Fruit fly (Drosophila melanogaster) whole organism, embryonic: ENCODE results near the gene Chchd2.

Experiments used
- Asciz ChIP-seq: fragments of 200-800 bp; sonication (Bioruptor generic); optimal IDR thresholded peaks from 2 replicates; lab custom pipeline; 2017; ENCODE audit warnings: missing biosample characterization, mild to moderate bottlenecking, missing genetic modification characterization, missing genetic modification reagents
- Awh ChIP-seq: fragments of 200-800 bp; sonication (Bioruptor generic); IDR thresholded peaks from 2 replicates; pipeline ENCODE4, ENCODE4 v1.3.6; 2022; ENCODE audit warnings: missing biosample characterization, missing genetic modification characterization
- C15 ChIP-seq: fragments of 200-800 bp; sonication (Bioruptor generic); IDR thresholded peaks from 3 replicates; pipeline ENCODE4 v1.3.6; 2022; ENCODE audit warnings: missing biosample characterization, missing genetic modification characterization
- CG10209 ChIP-seq: fragments of 200-800 bp; sonication (Bioruptor generic); optimal IDR thresholded peaks from 3 replicates; lab custom pipeline; 2017; ENCODE audit warnings: missing biosample characterization, mild to moderate bottlenecking, missing genetic modification characterization, missing genetic modification reagents
- CG11696 ChIP-seq: fragments of 200-800 bp; sonication (Bioruptor generic); IDR thresholded peaks from 2 replicates; pipeline ENCODE4 v1.3.6; 2022; ENCODE audit warnings: missing biosample characterization, missing genetic modification characterization
- CG12299 ChIP-seq: fragments of 200-800 bp; sonication (Bioruptor generic); optimal IDR thresholded peaks from 2 replicates; lab custom pipeline; 2018; ENCODE audit warnings: missing biosample characterization, mild to moderate bottlenecking, missing genetic modification characterization
- CG12744 ChIP-seq: fragments of 200-800 bp; sonication (Bioruptor generic); optimal IDR thresholded peaks from 2 replicates; lab custom pipeline; 2016; ENCODE audit warnings: missing biosample characterization, missing genetic modification characterization
- CG13123 ChIP-seq: fragments of 200-800 bp; sonication (Bioruptor generic); optimal IDR thresholded peaks from 2 replicates; lab custom pipeline; 2016; ENCODE audit warnings: missing biosample characterization, missing genetic modification characterization
- CG17385 ChIP-seq: fragments of 200-800 bp; sonication (Bioruptor generic); optimal IDR thresholded peaks from 3 replicates; lab custom pipeline; 2018; ENCODE audit warnings: missing biosample characterization, mild to moderate bottlenecking, missing genetic modification characterization
- CG18599 ChIP-seq: fragments of 200-800 bp; sonication (Bioruptor generic); optimal IDR thresholded peaks from 3 replicates; lab custom pipeline; 2017; ENCODE audit warnings: missing biosample characterization, missing genetic modification characterization, mild to moderate bottlenecking, moderate library complexity, missing genetic modification reagents
- CG32772 ChIP-seq: fragments of 200-800 bp; sonication (Bioruptor generic); IDR thresholded peaks from 2 replicates; pipeline ENCODE4 v1.3.6; 2022; ENCODE audit warnings: missing biosample characterization, missing genetic modification characterization
- CG34422 ChIP-seq: fragments of 200-800 bp; sonication (Bioruptor generic); IDR thresholded peaks from 3 replicates; pipeline ENCODE4 v1.3.6; 2022; ENCODE audit warnings: missing biosample characterization, missing genetic modification characterization
- CG4360 ChIP-seq: fragments of 200-800 bp; sonication (Bioruptor generic); IDR thresholded peaks from 2 replicates; pipeline ENCODE4 v1.3.6; 2022; ENCODE audit warnings: missing biosample characterization, missing genetic modification characterization
- CG4424 ChIP-seq: fragments of 200-800 bp; sonication (Bioruptor generic); optimal IDR thresholded peaks from 3 replicates; lab custom pipeline; 2016; ENCODE audit warnings: missing biosample characterization, missing genetic modification characterization
- CG4617 ChIP-seq: fragments of 200-800 bp; sonication (Bioruptor generic); optimal IDR thresholded peaks from 3 replicates; lab custom pipeline; 2016; ENCODE audit warnings: missing biosample characterization, missing genetic modification characterization, borderline replicate concordance
- CG7745 ChIP-seq: fragments of 200-800 bp; sonication (Bioruptor generic); optimal IDR thresholded peaks from 2 replicates; lab custom pipeline; 2018; ENCODE audit warnings: missing biosample characterization, mild to moderate bottlenecking, missing genetic modification characterization, moderate library complexity
- CG8089 ChIP-seq: fragments of 200-800 bp; sonication (Bioruptor generic); optimal IDR thresholded peaks from 3 replicates; lab custom pipeline; 2016; ENCODE audit warnings: missing biosample characterization, missing genetic modification characterization
- CG8944 ChIP-seq: fragments of 200-800 bp; sonication (Bioruptor generic); optimal IDR thresholded peaks from 3 replicates; lab custom pipeline; 2016; ENCODE audit warnings: missing biosample characterization, missing genetic modification characterization
- CG9609 ChIP-seq: fragments of 200-800 bp; sonication (Bioruptor generic); optimal IDR thresholded peaks from 3 replicates; lab custom pipeline; 2016; ENCODE audit warnings: missing biosample characterization, missing genetic modification characterization
- CG9817 ChIP-seq: fragments of 200-800 bp; sonication (Bioruptor generic); optimal IDR thresholded peaks from 2 replicates; lab custom pipeline; 2018; ENCODE audit warnings: missing biosample characterization, mild to moderate bottlenecking, missing genetic modification characterization, moderate library complexity
- Dip3 ChIP-seq: fragments of 200-800 bp; sonication (Bioruptor generic); optimal IDR thresholded peaks from 3 replicates; lab custom pipeline; 2016; ENCODE audit warnings: missing biosample characterization, missing genetic modification characterization
- Doc3 ChIP-seq: fragments of 200-800 bp; sonication (Bioruptor generic); IDR thresholded peaks from 3 replicates; pipeline ENCODE4 v1.3.6; 2022; ENCODE audit warnings: missing biosample characterization, missing genetic modification characterization; ENCODE audit not compliant: partially characterized antibody
- Hr39 ChIP-seq: fragments of >200 bp; optimal IDR thresholded peaks from 2 replicates; lab custom pipeline; 2017
- Hr51 ChIP-seq, 2 experiments: fragments of 200-800 bp; sonication (Bioruptor generic); optimal IDR thresholded peaks; 2 replicates in 1 of 2; 3 replicates in 1 of 2; lab custom pipeline; 2016 to 2018; ENCODE audit warnings: missing biosample characterization in 2 of 2, missing genetic modification characterization in 2 of 2, mild to moderate bottlenecking in 1 of 2, moderate library complexity in 1 of 2
- Hsf ChIP-seq: fragments of 200-800 bp; sonication (Bioruptor generic); optimal IDR thresholded peaks from 3 replicates; lab custom pipeline; 2016; ENCODE audit warnings: missing biosample characterization, missing genetic modification characterization
- Spps ChIP-seq: fragments of 200-800 bp; sonication (Bioruptor generic); optimal IDR thresholded peaks from 2 replicates; lab custom pipeline; 2018; ENCODE audit warnings: missing biosample characterization, mild to moderate bottlenecking, missing genetic modification characterization
- ac ChIP-seq: fragments of 200-800 bp; sonication (Bioruptor generic); optimal IDR thresholded peaks from 3 replicates; lab custom pipeline; 2017; ENCODE audit warnings: missing biosample characterization, mild to moderate bottlenecking, missing genetic modification characterization
- al ChIP-seq: fragments of 200-800 bp; sonication (Bioruptor generic); IDR thresholded peaks from 2 replicates; pipeline ENCODE4 v1.3.6; 2022; ENCODE audit warnings: missing biosample characterization, missing genetic modification characterization
- ase ChIP-seq: fragments of 200-800 bp; sonication (Bioruptor generic); IDR thresholded peaks from 3 replicates; pipeline ENCODE4 v1.3.6; 2022; ENCODE audit warnings: missing biosample characterization, missing genetic modification characterization
- cas ChIP-seq: fragments of 200-800 bp; sonication (Bioruptor generic); IDR thresholded peaks from 2 replicates; pipeline ENCODE4 v1.3.6; 2022; ENCODE audit warnings: missing biosample characterization, missing genetic modification characterization
- caup ChIP-seq: fragments of 200-800 bp; sonication (Bioruptor generic); optimal IDR thresholded peaks from 3 replicates; lab custom pipeline; 2017; ENCODE audit warnings: missing biosample characterization, mild to moderate bottlenecking, missing genetic modification characterization, moderate library complexity; ENCODE audit not compliant: severe bottlenecking
- crol ChIP-seq: fragments of 200-800 bp; sonication (Bioruptor generic); IDR thresholded peaks from 2 replicates; pipeline ENCODE4 v1.3.6; 2022; ENCODE audit warnings: missing biosample characterization, missing genetic modification characterization
- da ChIP-seq: fragments of 200-800 bp; sonication (Bioruptor generic); optimal IDR thresholded peaks from 2 replicates; lab custom pipeline; 2016; ENCODE audit warnings: missing biosample characterization, missing genetic modification characterization
- dmrt99B ChIP-seq: fragments of 200-800 bp; sonication (Bioruptor generic); optimal IDR thresholded peaks from 2 replicates; lab custom pipeline; 2018; ENCODE audit warnings: missing biosample characterization, mild to moderate bottlenecking, missing genetic modification characterization, moderate library complexity
- fd64A ChIP-seq: fragments of 200-800 bp; sonication (Bioruptor generic); optimal IDR thresholded peaks from 3 replicates; lab custom pipeline; 2018; ENCODE audit warnings: missing biosample characterization, mild to moderate bottlenecking, missing genetic modification characterization
- grn ChIP-seq: fragments of 200-800 bp; sonication (Bioruptor generic); optimal IDR thresholded peaks from 3 replicates; lab custom pipeline; 2017; ENCODE audit warnings: missing biosample characterization, missing genetic modification characterization
- gsb-n ChIP-seq: fragments of 200-800 bp; sonication (Bioruptor generic); optimal IDR thresholded peaks from 3 replicates; lab custom pipeline; 2018; ENCODE audit warnings: missing biosample characterization, mild to moderate bottlenecking, missing genetic modification characterization
- h ChIP-seq: fragments of >200 bp; optimal IDR thresholded peaks from 2 replicates; lab custom pipeline; 2017
- inv ChIP-seq: fragments of 200-800 bp; sonication (Bioruptor generic); IDR thresholded peaks from 2 replicates; pipeline ENCODE4 v1.3.6; 2022; ENCODE audit warnings: missing biosample characterization, missing genetic modification characterization; ENCODE audit not compliant: partially characterized antibody
- jigr1 ChIP-seq: fragments of 200-800 bp; sonication (Bioruptor generic); IDR thresholded peaks from 3 replicates; pipeline ENCODE4 v1.3.6; 2022; ENCODE audit warnings: missing biosample characterization, missing genetic modification characterization
- mam ChIP-seq: fragments of 200-800 bp; sonication (Bioruptor generic); optimal IDR thresholded peaks from 3 replicates; lab custom pipeline; 2016; ENCODE audit warnings: missing biosample characterization, missing genetic modification characterization
- nerfin-1 ChIP-seq: fragments of 200-800 bp; sonication (Bioruptor generic); optimal IDR thresholded peaks from 3 replicates; lab custom pipeline; 2019; ENCODE audit warnings: missing biosample characterization, mild to moderate bottlenecking, missing genetic modification characterization, moderate library complexity
- nom ChIP-seq: fragments of 200-800 bp; sonication (Bioruptor generic); optimal IDR thresholded peaks from 2 replicates; lab custom pipeline; 2017; ENCODE audit warnings: missing biosample characterization, missing genetic modification characterization, mild to moderate bottlenecking, moderate library complexity, missing genetic modification reagents
- p53 ChIP-seq: fragments of 200-800 bp; sonication (Bioruptor generic); optimal IDR thresholded peaks from 2 replicates; lab custom pipeline; 2016; ENCODE audit warnings: missing biosample characterization, missing genetic modification characterization
- prd ChIP-seq, 3 experiments: fragments of >200 bp in 2 of 3; fragments of 200-800 bp in 1 of 3; sonication (Bioruptor generic) in 1 of 3; optimal IDR thresholded peaks in 2 of 3; IDR thresholded peaks in 1 of 3; 2 replicates in 2 of 3; 3 replicates in 1 of 3; pipeline versions ENCODE4 v1.3.6 to Lab custom; 2017 to 2022; ENCODE audit warnings: missing biosample characterization in 1 of 3, missing genetic modification characterization in 1 of 3
- run ChIP-seq: fragments of 200-800 bp; sonication (Bioruptor generic); optimal IDR thresholded peaks from 3 replicates; lab custom pipeline; 2018; ENCODE audit warnings: missing biosample characterization, mild to moderate bottlenecking, missing genetic modification characterization
- twi ChIP-seq: fragments of 200-800 bp; optimal IDR thresholded peaks from 2 replicates; lab custom pipeline; 2019; ENCODE audit warnings: missing biosample characterization, mild to moderate bottlenecking, missing genetic modification characterization, moderate library complexity
- unc-4 ChIP-seq: fragments of 200-800 bp; sonication (Bioruptor generic); IDR thresholded peaks from 2 replicates; pipeline ENCODE4 v1.3.6; 2022; ENCODE audit warnings: missing biosample characterization, missing genetic modification characterization; ENCODE audit not compliant: partially characterized antibody
- wor ChIP-seq: fragments of 200-800 bp; sonication (Bioruptor generic); IDR thresholded peaks from 2 replicates; pipeline ENCODE4 v1.3.6; 2022; ENCODE audit warnings: missing biosample characterization, missing genetic modification characterization

The Chchd2 gene

DNA sequence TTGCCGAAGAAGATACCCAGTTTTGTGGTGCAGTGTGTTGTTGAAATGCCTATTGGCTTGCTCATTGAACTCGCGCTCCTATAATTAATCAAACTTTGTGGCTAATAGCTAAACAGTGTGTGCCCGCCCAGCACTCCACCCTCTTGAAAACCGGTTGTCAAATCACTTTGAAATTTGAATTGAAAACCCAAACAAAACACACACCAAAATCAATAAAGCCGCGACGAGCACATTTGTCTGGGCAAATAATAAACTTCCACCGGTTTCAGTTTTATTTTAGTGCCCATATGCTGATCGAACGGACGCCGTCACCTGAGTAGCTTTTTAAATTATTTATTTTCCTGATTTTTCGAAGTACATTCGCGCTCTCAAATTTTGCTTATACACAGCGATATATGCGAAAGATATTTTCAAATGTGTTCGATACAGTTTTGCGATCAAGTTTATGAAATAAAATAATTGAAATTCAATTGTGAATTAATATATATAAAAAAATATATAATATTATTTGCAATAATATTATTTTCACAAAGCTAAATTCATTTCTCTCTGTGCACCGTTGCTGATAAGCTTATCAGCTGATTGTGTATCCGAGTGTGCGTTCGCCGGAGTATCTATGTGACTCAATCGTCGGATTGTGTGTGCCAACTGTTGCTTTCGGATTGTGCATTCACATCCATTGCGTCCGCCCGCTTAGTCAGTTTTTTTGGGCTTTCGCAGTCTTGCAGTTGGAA, 18.9 kb upstream of the Chchd2 start (continued):
- TF ChIP-seq CG4424 (peak; percentile 68), CG8944 (no peak), CG9817 (peak; percentile 60), p53 (GFP tag; lab: Kevin White, UChicago) (no peak), wor (peak; percentile 70), h (lab: Kevin White, UChicago) (no peak), run (tag; lab: Kevin White, UChicago) (peak; percentile 53), jigr1 (GFP tag; lab: Robert Waterston, UW) (no peak), prd (optimal IDR thresholded peaks at IDR 0.05; lab: Kevin White, UChicago) (no peak), prd (GFP tag; IDR thresholded peaks at IDR 0.05; lab: Robert Waterston, UW) (peak; percentile 80), CG8089 (GFP tag; lab: Kevin White, UChicago) (no peak), CG13123 (peak; percentile 45), CG34422 (GFP tag; lab: Robert Waterston, UW) (peak; percentile 81), Dip3 (no peak), fd64A (GFP tag; lab: Kevin White, UChicago) (peak; percentile 4), nerfin-1 (tag; lab: Kevin White, UChicago) (peak; percentile 64), CG32772 (peak; percentile 72), inv (GFP tag; lab: Robert Waterston, UW) (no peak), mam (GFP tag; lab: Kevin White, UChicago) (peak; percentile 23), CG18599 (GFP tag; lab: Kevin White, UChicago) (peak; percentile 89), C15 (GFP tag; lab: Robert Waterston, UW) (0 out of 3 replicates have a peak, but pooled peaks have one; percentile 7), twi (tag; lab: Kevin White, UChicago) (peak; percentile 23), CG12744 (GFP tag; lab: Kevin White, UChicago) (no peak), CG7745 (tag; lab: Kevin White, UChicago) (no peak), caup (GFP tag; lab: Kevin White, UChicago) (peak; percentile 77), CG4360 (GFP tag; lab: Robert Waterston, UW) (peak; percentile 25; the same call in 1 of the 2 replicates), gsb-n (tag; lab: Kevin White, UChicago) (peak; percentile 86), Asciz (GFP tag; lab: Kevin White, UChicago) (peak; percentile 81), al (GFP tag; lab: Robert Waterston, UW) (peak; percentile 74), CG12299 (tag; lab: Kevin White, UChicago) (peak; percentile 72), Hsf (GFP tag; lab: Kevin White, UChicago) (peak; percentile 21), CG10209 (GFP tag; lab: Kevin White, UChicago) (peak; percentile 84), da (no peak), Hr39 (lab: Kevin White, UChicago) (no peak), dmrt99B (tag; lab: Kevin White, UChicago) (peak; percentile 90), ac (no peak), ase (GFP tag; lab: Robert Waterston, UW) (peak; percentile 81), CG9609 (GFP tag; lab: Kevin White, UChicago) (no peak), CG11696 (GFP tag; lab: Robert Waterston, UW) (no peak), CG17385 (GFP tag; lab: Kevin White, UChicago) (peak; percentile 84), Hr51 (GFP tag; optimal IDR thresholded peaks at IDR 0.05; lab: Kevin White, UChicago) (peak in 1 of 2 experiments; percentile 92), Awh (GFP tag; lab: Robert Waterston, UW) (peak; percentile 74), cas (GFP tag; lab: Robert Waterston, UW) (peak; percentile 59), unc-4 (GFP tag; lab: Robert Waterston, UW) (no peak), nom (no peak), Spps (tag; lab: Kevin White, UChicago) (peak; percentile 55), grn (GFP tag; lab: Kevin White, UChicago) (peak; percentile 38), CG4617 (GFP tag; lab: Kevin White, UChicago) (peak; percentile 8), Doc3 (GFP tag; lab: Robert Waterston, UW) (no peak), crol (GFP tag; lab: Robert Waterston, UW) (no peak)
